Fruit fly (Drosophila melanogaster): ENCODE data around the gene CG9988.

CG9988 gene

dm6 chr3R:28633746-28634145 lies 2.5 kb upstream of the CG9988 start (continued):
- TF ChIP-seq her (GFP tag; optimal IDR thresholded peaks at IDR 0.05) (no peak), H15 (GFP tag; IDR thresholded peaks at IDR 0.05) (no peak), Oaz (GFP tag; IDR thresholded peaks at IDR 0.05) (no peak), CG30403 (GFP tag; optimal IDR thresholded peaks at IDR 0.05) (no peak), otp (GFP tag; IDR thresholded peaks at IDR 0.05) (no peak), CG12236 (GFP tag; optimal IDR thresholded peaks at IDR 0.05) (no peak), CG16815 (GFP tag; optimal IDR thresholded peaks at IDR 0.05) (no peak), Gsc (GFP tag; IDR thresholded peaks at IDR 0.05) (no peak), CG7928 (GFP tag; optimal IDR thresholded peaks at IDR 0.05) (no peak), CG6683 (GFP tag; optimal IDR thresholded peaks at IDR 0.05) (no peak), chn (GFP tag; optimal IDR thresholded peaks at IDR 0.05) (no peak), CG3995 (GFP tag; optimal IDR thresholded peaks at IDR 0.05) (no peak), chm (GFP tag; IDR thresholded peaks at IDR 0.05) (no peak), CG16779 (GFP tag; IDR thresholded peaks at IDR 0.05) (no peak), Dfd (GFP tag; optimal IDR thresholded peaks at IDR 0.05) (no peak), stwl (tag; optimal IDR thresholded peaks at IDR 0.05) (no peak), CG6854 (GFP tag; optimal IDR thresholded peaks at IDR 0.05) (no peak), CG14441 (GFP tag; IDR thresholded peaks at IDR 0.05) (0 out of 2 replicates have a peak, but pooled peaks have one; percentile 8), CG16813 (GFP tag; IDR thresholded peaks at IDR 0.05; ENCODE audit: partially characterized antibody) (no peak), Lhr (GFP tag; optimal IDR thresholded peaks at IDR 0.05) (no peak), CG7987 (GFP tag; optimal IDR thresholded peaks at IDR 0.05) (no peak), CG7745 (tag; optimal IDR thresholded peaks at IDR 0.05) (no peak), Sry-β (GFP tag; optimal IDR thresholded peaks at IDR 0.05) (no peak), ken (GFP tag; IDR thresholded peaks at IDR 0.05) (no peak), Oli (tag; optimal IDR thresholded peaks at IDR 0.05) (peak; percentile 22), CG15696 (tag; optimal IDR thresholded peaks at IDR 0.05) (no peak), Hr51 (GFP tag; optimal IDR thresholded peaks at IDR 0.05) (peak in 1 of 2 experiments; percentile 24), ara (GFP tag; IDR thresholded peaks at IDR 0.05) (no peak), CG2120 (GFP tag; optimal IDR thresholded peaks at IDR 0.05) (peak; percentile 3), phol (tag; optimal IDR thresholded peaks at IDR 0.05) (peak; percentile 9), Usf (GFP tag; optimal IDR thresholded peaks at IDR 0.05) (no peak), Spps (tag; optimal IDR thresholded peaks at IDR 0.05) (no peak), Dad (GFP tag; optimal IDR thresholded peaks at IDR 0.05) (no peak), Nf-YB (GFP tag; optimal IDR thresholded peaks at IDR 0.05) (no peak), CG6791 (GFP tag; IDR thresholded peaks at IDR 0.05; ENCODE audit: partially characterized antibody) (no peak), CkIIα-i1 (GFP tag; IDR thresholded peaks at IDR 0.05) (no peak), CG6254 (GFP tag; optimal IDR thresholded peaks at IDR 0.05) (no peak), CG8281 (tag; optimal IDR thresholded peaks at IDR 0.05) (no peak), kay (GFP tag; optimal IDR thresholded peaks at IDR 0.05) (no peak), bigmax (GFP tag; optimal IDR thresholded peaks at IDR 0.05) (no peak), cwo (GFP tag; optimal IDR thresholded peaks at IDR 0.05) (no peak), caup (GFP tag; optimal IDR thresholded peaks at IDR 0.05; ENCODE audit: severe bottlenecking) (no peak), jigr1 (GFP tag; IDR thresholded peaks at IDR 0.05) (no peak), croc (GFP tag; conservative IDR thresholded peaks at IDR 0.05) (no peak), slp2 (GFP tag; optimal IDR thresholded peaks at IDR 0.05) (no peak), row (GFP tag; IDR thresholded peaks at IDR 0.05) (peak; percentile 29; the same call in 1 of the 3 replicates), CG7372 (GFP tag; IDR thresholded peaks at IDR 0.05) (no peak), hth (optimal IDR thresholded peaks at IDR 0.05) (no peak), Dip3 (GFP tag; optimal IDR thresholded peaks at IDR 0.05) (no peak), Antp (GFP tag; optimal IDR thresholded peaks at IDR 0.05) (no peak), hkb (optimal IDR thresholded peaks at IDR 0.05) (no peak), hkb (GFP tag; IDR thresholded peaks at IDR 0.05) (no peak)

Measured in whole organism, embryonic.